Fruit fly (Drosophila melanogaster) whole organism, prepupa: Measurements from ENCODE around the gene Lk.

Experiments used
- Blimp-1 ChIP-seq: fragments of 200-800 bp; sonication (Bioruptor generic); optimal IDR thresholded peaks from 3 replicates; lab custom pipeline; 2017; ENCODE audit warnings: missing biosample characterization, missing genetic modification characterization, mild to moderate bottlenecking, moderate library complexity, missing genetic modification reagents
- CG10631 ChIP-seq: fragments of 200-800 bp; sonication (Bioruptor generic); optimal IDR thresholded peaks from 2 replicates; lab custom pipeline; 2016; ENCODE audit warnings: missing biosample characterization, missing genetic modification characterization
- CG10669 ChIP-seq: fragments of 200-800 bp; sonication (Bioruptor generic); optimal IDR thresholded peaks from 3 replicates; lab custom pipeline; 2018; ENCODE audit warnings: missing biosample characterization, mild to moderate bottlenecking, missing genetic modification characterization, moderate library complexity
- CG11294 ChIP-seq: fragments of 200-800 bp; sonication (Bioruptor generic); IDR thresholded peaks from 2 replicates; pipeline ENCODE4 v1.3.6; 2022; ENCODE audit warnings: missing biosample characterization, missing genetic modification characterization
- CG11762 ChIP-seq: fragments of 200-800 bp; sonication (Bioruptor generic); optimal IDR thresholded peaks from 3 replicates; lab custom pipeline; 2016; ENCODE audit warnings: missing biosample characterization, missing genetic modification characterization; ENCODE audit not compliant: insufficient read depth
- CG11902 ChIP-seq: fragments of 200-800 bp; sonication (Bioruptor generic); optimal IDR thresholded peaks from 3 replicates; lab custom pipeline; 2016; ENCODE audit warnings: missing biosample characterization, missing genetic modification characterization
- CG1621 ChIP-seq: fragments of 200-800 bp; sonication (Bioruptor generic); optimal IDR thresholded peaks from 3 replicates; lab custom pipeline; 2018; ENCODE audit warnings: missing biosample characterization, mild to moderate bottlenecking, missing genetic modification characterization
- CG31627 ChIP-seq: fragments of 200-800 bp; sonication (Bioruptor generic); optimal IDR thresholded peaks from 3 replicates; lab custom pipeline; 2016; ENCODE audit warnings: missing biosample characterization, missing genetic modification characterization
- CG32006 ChIP-seq: fragments of 200-800 bp; sonication (Bioruptor generic); optimal IDR thresholded peaks from 3 replicates; lab custom pipeline; 2017; ENCODE audit warnings: missing biosample characterization, mild to moderate bottlenecking, missing genetic modification characterization
- CG34406 ChIP-seq: fragments of 200-800 bp; sonication (Bioruptor generic); optimal IDR thresholded peaks from 3 replicates; lab custom pipeline; 2016; ENCODE audit warnings: missing biosample characterization, missing genetic modification characterization
- CG3919 ChIP-seq: fragments of 200-800 bp; sonication (Bioruptor generic); optimal IDR thresholded peaks from 3 replicates; lab custom pipeline; 2016; ENCODE audit warnings: missing biosample characterization, missing genetic modification characterization
- CG6276 ChIP-seq: fragments of 200-800 bp; sonication (Bioruptor generic); optimal IDR thresholded peaks from 2 replicates; lab custom pipeline; 2017; ENCODE audit warnings: missing biosample characterization, mild to moderate bottlenecking, missing genetic modification characterization
- CG6792 ChIP-seq: fragments of 200-800 bp; sonication (Bioruptor generic); optimal IDR thresholded peaks from 3 replicates; lab custom pipeline; 2016; ENCODE audit warnings: missing biosample characterization, missing genetic modification characterization
- CG7368 ChIP-seq: fragments of 200-800 bp; sonication (Bioruptor generic); optimal IDR thresholded peaks from 3 replicates; lab custom pipeline; 2016; ENCODE audit warnings: missing biosample characterization, missing genetic modification characterization
- CG8119 ChIP-seq: fragments of 200-800 bp; sonication (Bioruptor generic); IDR thresholded peaks from 3 replicates; pipeline ENCODE4 v1.3.6; 2022; ENCODE audit warnings: missing biosample characterization, missing genetic modification characterization
- CG8319 ChIP-seq: fragments of 200-800 bp; sonication (Bioruptor generic); optimal IDR thresholded peaks from 3 replicates; lab custom pipeline; 2016; ENCODE audit warnings: missing biosample characterization, missing genetic modification characterization
- CG8632 ChIP-seq: fragments of 200-800 bp; sonication (Bioruptor generic); optimal IDR thresholded peaks from 3 replicates; lab custom pipeline; 2016; ENCODE audit warnings: missing biosample characterization, missing genetic modification characterization
- CG9139 ChIP-seq: fragments of 200-800 bp; sonication (Bioruptor generic); optimal IDR thresholded peaks from 3 replicates; lab custom pipeline; 2017; ENCODE audit warnings: missing biosample characterization, mild to moderate bottlenecking, missing genetic modification characterization
- Eip93F ChIP-seq: fragments of 200-800 bp; sonication (Bioruptor generic); optimal IDR thresholded peaks from 2 replicates; lab custom pipeline; 2016; ENCODE audit warnings: missing biosample characterization, mild to moderate bottlenecking, missing genetic modification characterization
- Ets96B ChIP-seq: fragments of 200-800 bp; optimal IDR thresholded peaks from 2 replicates; lab custom pipeline; 2019; ENCODE audit warnings: missing biosample characterization, mild to moderate bottlenecking, missing genetic modification characterization, moderate library complexity
- Hr38 ChIP-seq: sonication (Bioruptor generic); optimal IDR thresholded peaks from 2 replicates; lab custom pipeline; 2016; ENCODE audit warnings: missing biosample characterization, missing genetic modification characterization
- Hr39 ChIP-seq: fragments of 200-800 bp; sonication (Bioruptor generic); optimal IDR thresholded peaks from 2 replicates; lab custom pipeline; 2016; ENCODE audit warnings: missing biosample characterization, missing genetic modification characterization
- Hr4 ChIP-seq: fragments of 200-800 bp; sonication (Bioruptor generic); optimal IDR thresholded peaks from 3 replicates; lab custom pipeline; 2016; ENCODE audit warnings: missing biosample characterization, missing genetic modification characterization
- Met ChIP-seq: fragments of 200-800 bp; sonication (Bioruptor generic); optimal IDR thresholded peaks from 3 replicates; lab custom pipeline; 2016; ENCODE audit warnings: missing biosample characterization, missing genetic modification characterization
- OdsH ChIP-seq: fragments of 200-800 bp; sonication (Bioruptor generic); optimal IDR thresholded peaks from 3 replicates; lab custom pipeline; 2016; ENCODE audit warnings: missing biosample characterization, missing genetic modification characterization
- Smox ChIP-seq: fragments of 200-800 bp; sonication (Bioruptor generic); optimal IDR thresholded peaks from 3 replicates; lab custom pipeline; 2016; ENCODE audit warnings: missing biosample characterization, missing genetic modification characterization
- Sox102F ChIP-seq: fragments of 200-800 bp; sonication (Bioruptor generic); optimal IDR thresholded peaks from 2 replicates; lab custom pipeline; 2016; ENCODE audit warnings: missing biosample characterization, mild to moderate bottlenecking, missing genetic modification characterization
- Sox14 ChIP-seq: fragments of 200-800 bp; sonication (Bioruptor generic); optimal IDR thresholded peaks from 3 replicates; lab custom pipeline; 2016; ENCODE audit warnings: missing biosample characterization, missing genetic modification characterization
- Sox15 ChIP-seq: fragments of 200-800 bp; sonication (Bioruptor generic); optimal IDR thresholded peaks from 3 replicates; lab custom pipeline; 2016; ENCODE audit warnings: missing biosample characterization, missing genetic modification characterization
- achi ChIP-seq: fragments of 200-800 bp; sonication (Bioruptor generic); optimal IDR thresholded peaks from 3 replicates; lab custom pipeline; 2016; ENCODE audit warnings: missing biosample characterization, missing genetic modification characterization
- acj6 ChIP-seq: fragments of 200-800 bp; sonication (Bioruptor generic); optimal IDR thresholded peaks from 3 replicates; lab custom pipeline; 2016; ENCODE audit warnings: missing biosample characterization, missing genetic modification characterization
- eg ChIP-seq: fragments of 200-800 bp; sonication (Bioruptor generic); IDR thresholded peaks from 3 replicates; pipeline ENCODE4 v1.3.6; 2022; ENCODE audit warnings: missing biosample characterization, missing genetic modification characterization
- esn ChIP-seq: fragments of 200-800 bp; sonication (Bioruptor generic); optimal IDR thresholded peaks from 2 replicates; lab custom pipeline; 2016; ENCODE audit warnings: missing biosample characterization, mild to moderate bottlenecking, missing genetic modification characterization, moderate library complexity
- fd59A ChIP-seq: fragments of 200-800 bp; sonication (Bioruptor generic); optimal IDR thresholded peaks from 2 replicates; lab custom pipeline; 2017; ENCODE audit warnings: missing biosample characterization, mild to moderate bottlenecking, missing genetic modification characterization, missing genetic modification reagents
- fd85E ChIP-seq: fragments of 200-800 bp; sonication (Bioruptor generic); optimal IDR thresholded peaks from 3 replicates; lab custom pipeline; 2016; ENCODE audit warnings: missing biosample characterization, missing genetic modification characterization
- fkh ChIP-seq: fragments of 200-800 bp; sonication (Bioruptor generic); optimal IDR thresholded peaks from 3 replicates; lab custom pipeline; 2017; ENCODE audit warnings: missing biosample characterization, mild to moderate bottlenecking, missing genetic modification characterization, moderate library complexity
- lz ChIP-seq: fragments of 200-800 bp; sonication (Bioruptor generic); optimal IDR thresholded peaks from 3 replicates; lab custom pipeline; 2016; ENCODE audit warnings: missing biosample characterization, missing genetic modification characterization
- pdm3 ChIP-seq: fragments of 200-800 bp; sonication (Bioruptor generic); optimal IDR thresholded peaks from 3 replicates; lab custom pipeline; 2016; ENCODE audit warnings: missing biosample characterization, missing genetic modification characterization
- salr ChIP-seq, 2 experiments: fragments of 200-800 bp; sonication (Bioruptor generic); optimal IDR thresholded peaks; 3 replicates each; lab custom pipeline; 2016 to 2018; ENCODE audit warnings: missing biosample characterization in 2 of 2, missing genetic modification characterization in 2 of 2, mild to moderate bottlenecking in 1 of 2
- spab ChIP-seq: fragments of 200-800 bp; sonication (Bioruptor generic); optimal IDR thresholded peaks from 2 replicates; lab custom pipeline; 2017; ENCODE audit warnings: missing biosample characterization, mild to moderate bottlenecking, missing genetic modification characterization, missing genetic modification reagents
- svp ChIP-seq: fragments of 200-800 bp; sonication (Bioruptor generic); peaks from one replicate; lab custom pipeline; 2016; ENCODE audit warnings: missing biosample characterization, missing genetic modification characterization
- vri ChIP-seq: fragments of 200-800 bp; sonication (Bioruptor generic); optimal IDR thresholded peaks from 3 replicates; lab custom pipeline; 2016; ENCODE audit warnings: missing biosample characterization, mild to moderate bottlenecking, missing genetic modification characterization

Lk gene

DNA sequence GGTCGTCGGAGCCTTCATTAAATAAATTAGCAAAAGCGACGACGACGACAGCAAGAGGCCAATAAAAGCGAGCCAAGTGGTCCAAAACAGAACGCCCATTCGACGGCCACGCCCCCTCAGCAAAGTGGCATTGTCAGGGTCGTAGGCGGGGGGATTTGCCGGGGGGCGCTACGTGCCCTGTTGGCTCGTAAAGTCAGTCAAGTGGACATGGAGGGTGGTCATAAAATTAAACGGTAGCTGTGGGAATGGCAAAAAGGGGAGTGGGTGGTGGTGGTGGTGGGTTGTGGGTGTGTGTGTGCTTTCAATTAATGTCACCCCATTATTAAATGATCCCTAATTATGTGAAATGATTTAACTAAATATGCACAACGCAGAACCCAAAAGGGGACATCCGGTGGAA lies 30.4 kb upstream of the Lk start:
- no peak for TF ChIP-seq CG10631 (GFP tag; lab: Kevin White, UChicago)
- no peak for TF ChIP-seq Sox14
- no peak for TF ChIP-seq Met
- no peak for TF ChIP-seq spab
- no peak for TF ChIP-seq Sox102F
- no peak for TF ChIP-seq Hr38 (GFP tag; lab: Kevin White, UChicago)
- TF ChIP-seq Hr39 (GFP tag; lab: Kevin White, UChicago), result no peak
- no peak for TF ChIP-seq pdm3 (GFP tag; lab: Kevin White, UChicago)
- TF ChIP-seq CG11902 (GFP tag; lab: Kevin White, UChicago), result no peak

DNA sequence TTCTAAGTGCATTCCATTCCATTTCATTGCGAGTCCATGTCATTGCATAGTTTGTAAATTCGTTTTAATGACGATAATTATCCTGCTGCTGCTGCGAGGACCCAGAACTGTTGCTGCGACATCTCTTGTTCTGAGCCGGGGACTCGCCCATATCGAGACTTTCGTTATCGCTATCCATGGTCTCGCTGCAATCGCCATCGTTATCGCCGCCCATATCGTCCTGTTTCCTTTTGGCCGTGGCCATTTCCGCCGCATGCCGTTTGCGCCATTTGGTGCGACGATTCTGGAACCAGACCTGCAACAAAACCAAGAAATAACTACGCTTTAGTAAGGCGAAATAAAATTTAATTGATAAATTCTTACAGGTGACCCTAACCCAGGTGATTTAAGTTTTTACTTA lies 23.2 kb upstream of the Lk start:
- TF ChIP-seq Blimp-1 (GFP tag; lab: Kevin White, UChicago), result no peak
- no peak for TF ChIP-seq CG32006
- no peak for TF ChIP-seq CG31627
- no peak for TF ChIP-seq eg (GFP tag; lab: Robert Waterston, UW)
- no peak for TF ChIP-seq pdm3 (GFP tag; lab: Kevin White, UChicago)
- no peak for TF ChIP-seq CG6792 (GFP tag; lab: Kevin White, UChicago)
- TF ChIP-seq lz (GFP tag; lab: Kevin White, UChicago), result no peak
- TF ChIP-seq Hr38 (GFP tag; lab: Kevin White, UChicago), result no peak
- TF ChIP-seq svp (GFP tag; lab: Kevin White, UChicago), result no peak
- no peak for TF ChIP-seq Sox14

DNA sequence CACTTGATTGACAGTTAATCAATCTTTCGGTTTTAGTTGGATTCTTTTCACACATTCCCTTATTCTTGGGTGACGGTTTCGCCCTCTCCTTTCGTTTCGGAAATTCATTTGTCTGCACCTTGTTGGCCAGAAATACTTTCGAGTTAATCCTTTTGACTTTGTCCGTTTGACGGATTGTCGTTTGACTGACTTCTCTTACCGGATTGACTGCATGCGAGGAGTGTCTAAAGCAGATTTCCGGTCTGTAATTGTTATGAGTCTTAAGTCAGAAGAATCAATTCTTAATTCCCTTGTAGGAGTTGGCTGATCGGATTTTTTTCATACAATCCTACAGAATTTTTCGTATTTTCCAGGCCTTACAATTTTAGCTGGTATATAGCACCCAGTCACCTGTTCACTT lies 22.2 kb upstream of the Lk start:
- TF ChIP-seq CG7368 (GFP tag; lab: Kevin White, UChicago) (no peak), CG32006 (no peak), CG34406 (GFP tag; lab: Kevin White, UChicago) (no peak), spab (no peak), fd85E (GFP tag; lab: Kevin White, UChicago) (no peak), Sox15 (GFP tag; lab: Kevin White, UChicago) (no peak), CG8319 (GFP tag; lab: Kevin White, UChicago) (no peak), Ets96B (tag; lab: Kevin White, UChicago) (no peak), CG8632 (GFP tag; lab: Kevin White, UChicago) (no peak), fkh (GFP tag; lab: Kevin White, UChicago) (no peak), CG11902 (GFP tag; lab: Kevin White, UChicago) (no peak), Blimp-1 (GFP tag; lab: Kevin White, UChicago) (no peak), pdm3 (GFP tag; lab: Kevin White, UChicago) (no peak), CG9139 (GFP tag; lab: Kevin White, UChicago) (no peak), Hr4 (GFP tag; lab: Kevin White, UChicago) (no peak)
- TF ChIP-seq, all 60 proteins: peak for 0

dm6 chr3L:14580294-14580693 lies 19.7 kb upstream of the Lk start:
- TF ChIP-seq Met, result no peak
- no peak for TF ChIP-seq Eip93F
- no peak for TF ChIP-seq lz (GFP tag; lab: Kevin White, UChicago)
- TF ChIP-seq achi, result no peak
- TF ChIP-seq svp (GFP tag; lab: Kevin White, UChicago), result no peak

DNA sequence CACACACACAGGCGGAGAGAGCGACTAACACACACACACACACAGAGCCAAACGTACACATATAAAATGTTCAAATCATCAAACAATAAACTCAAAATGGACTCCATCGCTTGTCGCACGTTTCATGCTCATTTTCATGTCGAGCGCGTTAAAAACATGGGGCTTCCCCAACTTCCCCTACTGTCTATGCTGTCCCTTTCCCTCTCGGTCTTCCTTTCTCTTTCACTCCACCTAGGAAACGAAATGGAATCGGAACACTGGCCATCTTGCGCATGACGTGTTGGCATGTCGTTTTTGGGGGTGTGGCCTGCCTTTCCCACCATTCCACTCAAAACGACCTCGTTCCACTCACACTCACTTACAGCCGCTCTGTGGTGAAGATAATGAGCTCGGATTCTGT lies 18.3 kb upstream of the Lk start:
- TF ChIP-seq svp (GFP tag; lab: Kevin White, UChicago) (peak; percentile 24), fkh (GFP tag; lab: Kevin White, UChicago) (peak; percentile 10), CG3919 (GFP tag; lab: Kevin White, UChicago) (no peak), CG9139 (GFP tag; lab: Kevin White, UChicago) (no peak)

DNA sequence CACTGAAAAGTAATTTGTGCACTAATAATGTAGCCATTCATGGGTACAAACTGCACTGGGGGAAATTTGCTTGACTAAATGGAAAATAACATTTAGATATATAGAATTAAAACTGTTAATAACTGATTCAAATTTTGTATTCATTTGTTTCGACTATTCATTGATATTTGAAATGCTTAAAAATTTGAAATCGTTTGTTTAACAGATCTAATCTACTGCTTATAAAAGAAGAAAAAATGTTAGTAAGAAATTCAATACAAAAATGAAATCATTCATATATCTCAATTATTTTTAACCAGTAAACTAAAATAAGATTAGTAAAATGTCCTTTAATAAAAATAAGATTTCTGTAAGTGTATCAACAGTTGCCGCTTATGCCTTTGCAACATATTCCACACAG lies 15.4 kb upstream of the Lk start:
- TF ChIP-seq CG8119, result no peak
- TF ChIP-seq vri (GFP tag; lab: Kevin White, UChicago), result no peak
- no peak for TF ChIP-seq esn (GFP tag; lab: Kevin White, UChicago)
- TF ChIP-seq Hr39 (GFP tag; lab: Kevin White, UChicago), result no peak
- no peak for TF ChIP-seq CG6276
- no peak for TF ChIP-seq OdsH (GFP tag; lab: Kevin White, UChicago)
- no peak for TF ChIP-seq CG1621
- no peak for TF ChIP-seq Smox (GFP tag; lab: Kevin White, UChicago)
- TF ChIP-seq salr (GFP tag; optimal IDR thresholded peaks at IDR 0.05; lab: Kevin White, UChicago), result no peak
- no peak for TF ChIP-seq CG8319 (GFP tag; lab: Kevin White, UChicago)
- TF ChIP-seq achi, result no peak
- no peak for TF ChIP-seq CG11762 (GFP tag; lab: Kevin White, UChicago)
- TF ChIP-seq Blimp-1 (GFP tag; lab: Kevin White, UChicago), result no peak
- TF ChIP-seq acj6 (GFP tag; lab: Kevin White, UChicago), result no peak
- no peak for TF ChIP-seq CG11294 (GFP tag; lab: Robert Waterston, UW)
- TF ChIP-seq CG32006, result no peak
- TF ChIP-seq eg (GFP tag; lab: Robert Waterston, UW), result no peak
- TF ChIP-seq fd59A (GFP tag; lab: Kevin White, UChicago), result no peak
- no peak for TF ChIP-seq CG10669
